Worm (Caenorhabditis elegans) whole organism, late embryonic: Measurements from ENCODE around the gene T26C12.1.

ENCODE experiments used
- C08G9.2 ChIP-seq: sonication (generic microtip); optimal IDR thresholded peaks from 2 replicates; lab custom pipeline; 2016; ENCODE audit warnings: mild to moderate bottlenecking, missing genetic modification characterization, moderate library complexity, missing compliant biosample characterization
- F13H6.1 ChIP-seq: sonication (generic microtip); optimal IDR thresholded peaks from 2 replicates; lab custom pipeline; 2016; ENCODE audit warnings: missing genetic modification characterization, missing compliant biosample characterization
- K02D7.2 ChIP-seq: sonication (generic microtip); optimal IDR thresholded peaks from 2 replicates; lab custom pipeline; 2017; ENCODE audit warnings: mild to moderate bottlenecking, missing genetic modification characterization, missing compliant biosample characterization
- K09A11.1 ChIP-seq: sonication (generic microtip); optimal IDR thresholded peaks from 2 replicates; lab custom pipeline; 2017; ENCODE audit warnings: antibody characterized with exemption, mild to moderate bottlenecking, missing genetic modification characterization, missing compliant biosample characterization; ENCODE audit not compliant: insufficient read depth
- T23F11.4 ChIP-seq: fragments of 200-800 bp; sonication (Bioruptor generic); optimal IDR thresholded peaks from 2 replicates; lab custom pipeline; 2018; ENCODE audit warnings: mild to moderate bottlenecking, missing genetic modification characterization, missing compliant biosample characterization
- Y22D7AL.16 ChIP-seq: sonication (generic microtip); optimal IDR thresholded peaks from 2 replicates; lab custom pipeline; 2016; ENCODE audit warnings: missing genetic modification characterization, missing compliant biosample characterization
- ahr-1 ChIP-seq: sonication (generic microtip); optimal IDR thresholded peaks from 2 replicates; lab custom pipeline; 2016; ENCODE audit warnings: missing genetic modification characterization, missing compliant biosample characterization
- ama-1 ChIP-seq: fragments of 150-350 bp; optimal IDR thresholded peaks from 2 replicates; lab custom pipeline; 2014
- ceh-14 ChIP-seq: sonication (generic microtip); optimal IDR thresholded peaks from 2 replicates; lab custom pipeline; 2016; ENCODE audit warnings: missing genotype, missing genetic modification characterization, missing compliant biosample characterization
- ceh-18 ChIP-seq: sonication (generic microtip); optimal IDR thresholded peaks from 2 replicates; lab custom pipeline; 2016; ENCODE audit warnings: missing genetic modification characterization, missing compliant biosample characterization
- ceh-2 ChIP-seq: sonication (generic microtip); optimal IDR thresholded peaks from 2 replicates; lab custom pipeline; 2016; ENCODE audit warnings: missing genotype, missing genetic modification characterization, missing compliant biosample characterization
- ceh-22 ChIP-seq: sonication (generic microtip); optimal IDR thresholded peaks from 2 replicates; lab custom pipeline; 2017; ENCODE audit warnings: missing biosample characterization, missing genetic modification characterization
- ceh-30 ChIP-seq: fragments of 150-350 bp; optimal IDR thresholded peaks from 2 replicates; lab custom pipeline; 2014; ENCODE audit warnings: missing biosample characterization, missing genetic modification characterization
- ceh-31 ChIP-seq: sonication (generic microtip); optimal IDR thresholded peaks from 2 replicates; lab custom pipeline; 2016; ENCODE audit warnings: missing genetic modification characterization, missing compliant biosample characterization
- ceh-34 ChIP-seq: sonication (generic microtip); optimal IDR thresholded peaks from 2 replicates; lab custom pipeline; 2016; ENCODE audit warnings: mild to moderate bottlenecking, missing genetic modification characterization, missing compliant biosample characterization
- ceh-45 ChIP-seq: fragments of 200-800 bp; sonication (Bioruptor generic); IDR thresholded peaks from 2 replicates; pipeline ENCODE4 v1.3.6; 2022; ENCODE audit warnings: missing genetic modification reagents, missing genetic modification characterization, missing compliant biosample characterization
- ceh-48 ChIP-seq: sonication (generic microtip); optimal IDR thresholded peaks from 2 replicates; lab custom pipeline; 2016; ENCODE audit warnings: missing genetic modification characterization, inconsistent platforms, missing compliant biosample characterization
- ceh-6 ChIP-seq: fragments of 200-800 bp; sonication (Bioruptor generic); optimal IDR thresholded peaks from 2 replicates; lab custom pipeline; 2018; ENCODE audit warnings: mild to moderate bottlenecking, missing genetic modification characterization, missing compliant biosample characterization
- ceh-9 ChIP-seq: sonication (generic microtip); optimal IDR thresholded peaks from 2 replicates; lab custom pipeline; 2016; ENCODE audit warnings: mild to moderate bottlenecking, missing genetic modification characterization, inconsistent platforms, missing compliant biosample characterization
- dmd-4 ChIP-seq: sonication (generic microtip); optimal IDR thresholded peaks from 2 replicates; lab custom pipeline; 2016; ENCODE audit warnings: borderline replicate concordance, missing genetic modification characterization, missing compliant biosample characterization
- elt-2 ChIP-seq: sonication (generic microtip); optimal IDR thresholded peaks from 2 replicates; lab custom pipeline; 2016; ENCODE audit warnings: missing genetic modification reagents, missing genetic modification characterization, missing compliant biosample characterization
- eyg-1 ChIP-seq: sonication (generic microtip); optimal IDR thresholded peaks from 2 replicates; lab custom pipeline; 2016; ENCODE audit warnings: missing genotype, missing genetic modification characterization, missing compliant biosample characterization
- fkh-10 ChIP-seq: fragments of 150-350 bp; optimal IDR thresholded peaks from 2 replicates; lab custom pipeline; 2014; ENCODE audit warnings: missing biosample characterization, missing genetic modification reagents, missing genetic modification characterization
- fkh-6 ChIP-seq: sonication (generic microtip); optimal IDR thresholded peaks from 2 replicates; lab custom pipeline; 2016; ENCODE audit warnings: missing genetic modification characterization, missing compliant biosample characterization
- gmeb-2 ChIP-seq: sonication (generic microtip); optimal IDR thresholded peaks from 2 replicates; lab custom pipeline; 2016; ENCODE audit warnings: missing genetic modification characterization, inconsistent platforms, missing compliant biosample characterization
- hlh-13 ChIP-seq: fragments of 200-800 bp; sonication (Bioruptor generic); optimal IDR thresholded peaks from 2 replicates; lab custom pipeline; 2018; ENCODE audit warnings: mild to moderate bottlenecking, missing genetic modification characterization, missing compliant biosample characterization
- hlh-15 ChIP-seq: sonication (generic microtip); optimal IDR thresholded peaks from 2 replicates; lab custom pipeline; 2016; ENCODE audit warnings: missing genetic modification characterization, missing compliant biosample characterization
- hlh-30 ChIP-seq: sonication (generic microtip); optimal IDR thresholded peaks from 2 replicates; lab custom pipeline; 2017; ENCODE audit warnings: antibody characterized with exemption, missing genetic modification characterization, missing compliant biosample characterization; ENCODE audit not compliant: insufficient read depth
- hlh-8 ChIP-seq: sonication (generic microtip); optimal IDR thresholded peaks from 2 replicates; lab custom pipeline; 2016; ENCODE audit warnings: missing genotype, missing genetic modification characterization, missing compliant biosample characterization
- lin-11 ChIP-seq: fragments of 200-800 bp; sonication (Bioruptor generic); optimal IDR thresholded peaks from 2 replicates; lab custom pipeline; 2018; ENCODE audit warnings: mild to moderate bottlenecking, missing genetic modification characterization, missing compliant biosample characterization
- mec-3 ChIP-seq: sonication (generic microtip); optimal IDR thresholded peaks from 2 replicates; lab custom pipeline; 2016; ENCODE audit warnings: borderline replicate concordance, missing genetic modification characterization, missing compliant biosample characterization
- nhr-11 ChIP-seq: fragments of 150-350 bp; optimal IDR thresholded peaks from 2 replicates; lab custom pipeline; 2014; ENCODE audit warnings: missing biosample characterization, missing genetic modification characterization
- nhr-232 ChIP-seq: sonication (generic microtip); optimal IDR thresholded peaks from 2 replicates; lab custom pipeline; 2016; ENCODE audit warnings: missing genetic modification characterization, missing compliant biosample characterization
- npax-4 ChIP-seq: sonication (generic microtip); optimal IDR thresholded peaks from 2 replicates; lab custom pipeline; 2016; ENCODE audit warnings: missing genetic modification characterization, missing compliant biosample characterization
- odd-2 ChIP-seq: sonication (generic microtip); optimal IDR thresholded peaks from 2 replicates; lab custom pipeline; 2017; ENCODE audit warnings: antibody characterized with exemption, mild to moderate bottlenecking, missing genetic modification characterization, missing compliant biosample characterization
- pag-3 ChIP-seq: sonication (generic microtip); optimal IDR thresholded peaks from 2 replicates; lab custom pipeline; 2016; ENCODE audit warnings: missing compliant biosample characterization, missing genetic modification characterization, borderline replicate concordance
- pat-9 ChIP-seq: fragments of 200-800 bp; sonication (Bioruptor generic); optimal IDR thresholded peaks from 2 replicates; lab custom pipeline; 2018; ENCODE audit warnings: mild to moderate bottlenecking, missing genetic modification characterization, moderate library complexity, missing compliant biosample characterization
- pax-1 ChIP-seq: fragments of 150-350 bp; optimal IDR thresholded peaks from 2 replicates; lab custom pipeline; 2014; ENCODE audit warnings: missing biosample characterization, missing genetic modification characterization
- pha-2 ChIP-seq: sonication (generic microtip); optimal IDR thresholded peaks from 2 replicates; lab custom pipeline; 2017; ENCODE audit warnings: mild to moderate bottlenecking, missing genetic modification characterization, missing compliant biosample characterization
- pha-4 ChIP-seq: fragments of 150-350 bp; optimal IDR thresholded peaks from 2 replicates; lab custom pipeline; 2018; ENCODE audit warnings: missing biosample characterization, missing genetic modification reagents, missing genetic modification characterization
- pros-1 ChIP-seq: fragments of 150-350 bp; optimal IDR thresholded peaks from 2 replicates; lab custom pipeline; 2014; ENCODE audit warnings: missing biosample characterization, missing genetic modification reagents, missing genetic modification characterization
- ref-2 ChIP-seq: sonication (generic microtip); optimal IDR thresholded peaks from 2 replicates; lab custom pipeline; 2016; ENCODE audit warnings: missing genetic modification characterization, missing compliant biosample characterization
- sdc-2 ChIP-seq: sonication (generic microtip); optimal IDR thresholded peaks from 2 replicates; lab custom pipeline; 2016; ENCODE audit warnings: missing genotype, missing genetic modification characterization, missing compliant biosample characterization
- sox-2 ChIP-seq: fragments of 200-800 bp; sonication (Bioruptor generic); IDR thresholded peaks from 2 replicates; pipeline ENCODE4 v1.3.6; 2022; ENCODE audit warnings: missing genetic modification reagents, missing genetic modification characterization, missing compliant biosample characterization
- sox-4 ChIP-seq: sonication (generic microtip); optimal IDR thresholded peaks from 2 replicates; lab custom pipeline; 2017; ENCODE audit warnings: mild to moderate bottlenecking, missing genetic modification characterization, inconsistent platforms, missing compliant biosample characterization
- syd-9 ChIP-seq: sonication (generic microtip); optimal IDR thresholded peaks from 2 replicates; lab custom pipeline; 2016; ENCODE audit warnings: mild to moderate bottlenecking, missing genetic modification characterization, moderate library complexity, missing compliant biosample characterization
- tbx-7 ChIP-seq: sonication (generic microtip); optimal IDR thresholded peaks from 2 replicates; lab custom pipeline; 2016; ENCODE audit warnings: missing genotype, missing genetic modification characterization, missing compliant biosample characterization
- unc-3 ChIP-seq, 2 experiments: fragments of 200-800 bp in 1 of 2; sonication (Bioruptor generic) in 1 of 2; sonication (generic microtip) in 1 of 2; conservative IDR thresholded peaks in 1 of 2; optimal IDR thresholded peaks in 1 of 2; 2 replicates each; pipeline versions ENCODE4 v1.3.6 to Lab custom; 2016 to 2022; ENCODE audit warnings: missing compliant biosample characterization in 2 of 2, missing genetic modification characterization in 2 of 2, missing genetic modification reagents in 1 of 2
- unc-42 ChIP-seq: sonication (generic microtip); optimal IDR thresholded peaks from 2 replicates; lab custom pipeline; 2016; ENCODE audit warnings: missing genotype, missing genetic modification characterization, missing compliant biosample characterization
- unc-55 ChIP-seq: sonication (generic microtip); optimal IDR thresholded peaks from 2 replicates; lab custom pipeline; 2017; ENCODE audit warnings: missing biosample characterization, missing genetic modification reagents, missing genetic modification characterization
- unc-86 ChIP-seq: sonication (generic microtip); optimal IDR thresholded peaks from 2 replicates; lab custom pipeline; 2016; ENCODE audit warnings: missing genetic modification characterization, missing compliant biosample characterization
- zip-5 ChIP-seq: sonication (generic microtip); optimal IDR thresholded peaks from 2 replicates; lab custom pipeline; 2016; ENCODE audit warnings: missing genetic modification characterization, missing compliant biosample characterization

Gene T26C12.1

DNA sequence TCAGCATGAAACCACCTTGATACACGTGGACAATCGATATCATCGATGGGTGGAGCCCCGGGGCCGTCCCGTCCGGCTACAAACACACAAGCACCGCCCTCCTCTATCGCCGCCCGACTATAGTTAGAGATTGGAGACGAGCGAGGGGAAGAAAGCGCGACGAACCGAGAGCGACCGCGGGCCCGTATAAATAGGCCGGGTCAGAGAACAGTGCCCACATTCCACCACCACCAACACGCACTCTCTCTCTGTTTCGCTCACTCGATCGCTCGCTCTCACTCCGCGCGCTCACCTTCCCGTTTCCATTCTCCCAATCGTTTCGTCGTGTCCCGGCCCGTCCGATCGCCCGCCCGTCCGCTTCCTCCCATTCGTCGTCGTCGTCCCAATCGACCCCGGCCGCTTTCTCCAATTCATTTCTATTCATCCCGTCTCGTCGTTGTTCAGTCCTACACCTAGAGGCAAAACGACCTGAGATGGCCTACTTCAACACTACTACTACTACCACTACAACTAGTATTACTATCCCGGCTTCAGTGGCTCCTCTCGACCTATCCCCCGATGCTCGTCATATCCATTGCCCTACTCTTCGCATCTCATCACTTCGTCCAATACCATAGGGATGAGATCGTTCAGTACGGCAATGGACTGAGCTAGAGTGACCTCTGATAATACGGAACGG lies 25.9 kb upstream of the T26C12.1 start:
- peak; percentile 54 for TF ChIP-seq fkh-6 (tag; lab: Kevin White, UChicago)
- no peak for TF ChIP-seq nhr-11 (tag; lab: Kevin White, UChicago)
- TF ChIP-seq ceh-14 (tag; lab: Kevin White, UChicago), result no peak
- TF ChIP-seq mec-3 (tag; lab: Kevin White, UChicago), result no peak
- no peak for TF ChIP-seq Y22D7AL.16 (tag; lab: Kevin White, UChicago)
- TF ChIP-seq ceh-22 (tag; lab: Kevin White, UChicago), result no peak
- TF ChIP-seq F13H6.1, result peak; percentile 47
- no peak for TF ChIP-seq pag-3 (tag; lab: Kevin White, UChicago)
- TF ChIP-seq eyg-1 (tag; lab: Kevin White, UChicago), result no peak
- no peak for TF ChIP-seq K02D7.2 (tag; lab: Kevin White, UChicago)
- peak; percentile 32 for TF ChIP-seq nhr-232 (tag; lab: Kevin White, UChicago)
- peak; percentile 51 for TF ChIP-seq ceh-6 (GFP tag; lab: Kevin White, UChicago)
- TF ChIP-seq hlh-8 (tag; lab: Kevin White, UChicago), result no peak
- no peak for TF ChIP-seq ahr-1
- no peak for TF ChIP-seq unc-3 (GFP tag; conservative IDR thresholded peaks at IDR 0.05; lab: Robert Waterston, UW)
- TF ChIP-seq unc-3 (tag; optimal IDR thresholded peaks at IDR 0.05; lab: Kevin White, UChicago), result no peak
- TF ChIP-seq ceh-34, result peak; percentile 73
- peak; percentile 36 for TF ChIP-seq hlh-13 (GFP tag; lab: Kevin White, UChicago)
- peak; percentile 24 for TF ChIP-seq pha-2 (tag; lab: Kevin White, UChicago)
- TF ChIP-seq pat-9 (tag; lab: Kevin White, UChicago), result no peak
- no peak for TF ChIP-seq unc-86 (tag; lab: Kevin White, UChicago)
- TF ChIP-seq C08G9.2, result peak; percentile 49
- TF ChIP-seq gmeb-2 (tag; lab: Kevin White, UChicago), result no peak
- peak; percentile 35 for TF ChIP-seq syd-9 (tag; lab: Kevin White, UChicago)
- TF ChIP-seq ceh-30, result peak; percentile 9
- TF ChIP-seq elt-2 (tag; lab: Kevin White, UChicago), result peak; percentile 2
- TF ChIP-seq sox-4, result no peak
- TF ChIP-seq ceh-18 (tag; lab: Kevin White, UChicago), result no peak
- no peak for TF ChIP-seq zip-5 (tag; lab: Kevin White, UChicago)
- no peak for TF ChIP-seq pax-1 (tag; lab: Kevin White, UChicago)
- TF ChIP-seq ref-2, result peak; percentile 76
- no peak for TF ChIP-seq ceh-48 (tag; lab: Kevin White, UChicago)
- TF ChIP-seq T23F11.4 (GFP tag; lab: Kevin White, UChicago), result peak; percentile 47
- TF ChIP-seq unc-42 (tag; lab: Kevin White, UChicago), result no peak
- TF ChIP-seq sox-2 (GFP tag; lab: Robert Waterston, UW), result peak; percentile 53
- peak; percentile 20 for TF ChIP-seq hlh-30
- TF ChIP-seq pros-1 (tag; lab: Kevin White, UChicago), result no peak
- TF ChIP-seq ceh-45 (GFP tag; lab: Robert Waterston, UW), result no peak; the same call in 1 of the 2 replicates
- TF ChIP-seq ceh-31 (tag; lab: Kevin White, UChicago), result peak; percentile 53
- no peak for TF ChIP-seq pha-4
- no peak for TF ChIP-seq npax-4 (tag; lab: Kevin White, UChicago)
- TF ChIP-seq dmd-4 (tag; lab: Kevin White, UChicago), result no peak
- no peak for TF ChIP-seq hlh-15 (tag; lab: Kevin White, UChicago)
- TF ChIP-seq ceh-9 (tag; lab: Kevin White, UChicago), result no peak
- TF ChIP-seq lin-11 (tag; lab: Kevin White, UChicago), result peak; percentile 29
- TF ChIP-seq ama-1, result peak; percentile 98
- TF ChIP-seq fkh-10 (GFP tag; lab: Kevin White, UChicago), result no peak
- TF ChIP-seq K09A11.1 (tag; lab: Kevin White, UChicago), result peak; percentile 46
- peak; percentile 57 for TF ChIP-seq sdc-2 (tag; lab: Kevin White, UChicago)
- TF ChIP-seq ceh-2, result peak; percentile 64
- TF ChIP-seq odd-2 (tag; lab: Kevin White, UChicago), result peak; percentile 26
- TF ChIP-seq unc-55 (GFP tag; lab: Kevin White, UChicago), result peak; percentile 50
- TF ChIP-seq tbx-7 (tag; lab: Kevin White, UChicago), result peak; percentile 51
